Worm (Caenorhabditis elegans): ENCODE measurements around the gene C56A3.5.

The C56A3.5 gene

DNA sequence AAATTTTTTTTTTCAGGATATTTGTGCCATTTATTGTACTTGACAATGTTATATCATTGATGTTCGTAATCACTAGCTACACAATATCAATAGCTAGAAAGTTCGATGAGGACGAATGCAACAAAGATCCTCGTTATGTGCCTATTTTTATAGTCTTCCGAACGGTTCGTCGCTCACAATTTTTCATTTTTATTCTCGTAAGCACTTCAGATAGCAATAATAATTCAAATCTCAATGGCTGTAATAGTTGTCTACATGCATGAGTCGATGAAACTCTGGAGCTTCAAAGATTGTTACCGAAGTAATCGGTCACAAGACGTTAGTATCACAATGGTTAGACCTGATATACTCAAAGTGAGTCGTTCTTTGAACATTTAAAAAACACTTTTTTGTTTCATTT is 22.6 kb upstream of the C56A3.5 start:
- peak; percentile 58 for TF ChIP-seq ama-1 (optimal IDR thresholded peaks at IDR 0.05)
- no peak for TF ChIP-seq zag-1 (tag; optimal IDR thresholded peaks at IDR 0.05)
- no peak for TF ChIP-seq ceh-28 (tag; optimal IDR thresholded peaks at IDR 0.05)
- no peak for TF ChIP-seq unc-62 (GFP tag; optimal IDR thresholded peaks at IDR 0.05)
- no peak for TF ChIP-seq unc-39 (tag; optimal IDR thresholded peaks at IDR 0.05)
- no peak for TF ChIP-seq fkh-10 (GFP tag; optimal IDR thresholded peaks at IDR 0.05)
- peak; percentile 31 for TF ChIP-seq pha-4 (tag; optimal IDR thresholded peaks at IDR 0.05)
- TF ChIP-seq daf-12 (tag; optimal IDR thresholded peaks at IDR 0.05) = no peak
- TF ChIP-seq elt-2 (tag; optimal IDR thresholded peaks at IDR 0.05) = peak; percentile 35
- peak; percentile 42 for TF ChIP-seq jun-1 (tag; optimal IDR thresholded peaks at IDR 0.05)
- TF ChIP-seq tbx-2 (tag; optimal IDR thresholded peaks at IDR 0.05) = no peak
- TF ChIP-seq egl-27 (tag; optimal IDR thresholded peaks at IDR 0.05) = no peak
- no peak for TF ChIP-seq eor-1 (tag; optimal IDR thresholded peaks at IDR 0.05)
- no peak for TF ChIP-seq egl-5 (tag; optimal IDR thresholded peaks at IDR 0.05)
- peak; percentile 68 for TF ChIP-seq pqm-1 (tag; optimal IDR thresholded peaks at IDR 0.05)

DNA sequence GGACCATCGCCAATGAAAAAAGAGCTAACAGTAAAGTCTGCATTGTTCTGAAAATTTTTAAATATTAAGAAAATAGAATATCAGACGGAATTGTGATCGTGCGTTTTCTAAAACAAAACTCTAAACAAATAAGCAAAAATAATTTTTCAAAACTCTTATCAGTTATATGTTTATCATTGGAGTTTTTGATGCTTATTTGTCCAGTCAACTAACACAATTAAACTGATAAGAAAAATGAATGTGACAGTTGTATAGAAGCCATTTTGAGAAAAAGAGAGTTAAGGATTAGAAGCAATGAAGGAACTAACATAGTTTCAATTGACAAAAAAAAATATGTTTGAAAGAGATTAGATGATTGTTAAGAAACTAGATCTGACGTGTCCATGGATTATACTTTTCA is 21.1 kb upstream of the C56A3.5 start, which contains the start of gene ttr-44:
TSS of gene ttr-44 (minus strand) at position 47 of the 400 bp plus-strand sequence.
- TF ChIP-seq jun-1 (tag; optimal IDR thresholded peaks at IDR 0.05) = peak; percentile 30
- peak; percentile 87 for TF ChIP-seq pqm-1 (tag; optimal IDR thresholded peaks at IDR 0.05)
- peak; percentile 87 for TF ChIP-seq elt-2 (tag; optimal IDR thresholded peaks at IDR 0.05)
- TF ChIP-seq elt-3 (tag; optimal IDR thresholded peaks at IDR 0.05) = no peak
- TF ChIP-seq pha-4 (tag; optimal IDR thresholded peaks at IDR 0.05) = peak; percentile 81
- TF ChIP-seq unc-62 (GFP tag; optimal IDR thresholded peaks at IDR 0.05) = no peak

DNA sequence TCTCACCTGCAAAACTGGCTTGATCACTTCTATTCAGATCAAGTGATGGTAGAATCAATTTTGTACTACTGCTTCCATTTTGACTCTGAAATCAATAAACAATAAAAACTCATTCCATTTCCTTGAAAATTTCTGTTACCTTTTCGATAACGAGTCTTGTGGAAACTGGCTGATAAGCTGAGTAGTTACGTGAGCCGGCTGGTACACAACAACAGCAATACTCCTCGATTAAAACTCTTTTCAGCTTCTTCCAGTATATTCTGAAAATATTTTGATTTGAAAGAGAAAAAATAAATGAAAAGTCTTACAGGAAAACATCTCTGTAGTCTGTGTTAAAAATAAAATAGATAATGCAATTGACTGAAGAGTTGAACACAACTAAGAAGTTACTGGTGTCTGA is 19.3 kb upstream of the C56A3.5 start:
- TF ChIP-seq sea-2 (GFP tag; optimal IDR thresholded peaks at IDR 0.05) (no peak), elt-2 (tag; optimal IDR thresholded peaks at IDR 0.05) (peak; percentile 48), pqm-1 (tag; optimal IDR thresholded peaks at IDR 0.05) (peak; percentile 32)

DNA sequence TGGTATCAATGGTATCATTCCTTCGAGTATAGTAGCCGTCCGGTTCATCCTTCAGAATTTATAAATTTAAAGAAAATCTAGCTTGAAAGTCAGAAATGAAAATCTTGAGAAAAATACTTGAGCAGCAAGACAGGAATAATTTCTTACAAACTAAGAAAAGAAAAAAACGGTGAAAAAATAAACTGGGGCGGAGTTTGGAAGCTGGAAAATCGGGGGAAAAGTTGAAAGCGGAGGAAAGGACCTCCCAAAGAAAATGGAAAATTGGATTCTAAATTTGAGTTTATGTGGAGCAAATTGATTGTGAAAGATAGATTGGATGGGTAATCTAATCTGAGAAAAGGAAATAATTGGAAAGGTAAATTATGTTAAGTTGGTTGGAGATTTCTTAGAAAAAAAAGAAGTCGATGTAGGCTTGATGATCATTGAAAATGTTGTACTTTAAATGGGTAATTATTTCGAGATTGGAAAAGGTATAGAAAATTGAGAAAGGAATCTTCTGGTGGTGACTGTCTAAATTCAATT is 15.6 kb upstream of the C56A3.5 start, which contains the start of gene frpr-5:
TSS of gene frpr-5 (minus strand) at position 51 of the 522 bp plus-strand sequence.
- TF ChIP-seq nhr-76 (tag; optimal IDR thresholded peaks at IDR 0.05) (no peak), nfya-1 (tag; optimal IDR thresholded peaks at IDR 0.05; ENCODE audit: insufficient read depth) (no peak), tbx-2 (tag; optimal IDR thresholded peaks at IDR 0.05) (no peak), lsy-12 (tag; optimal IDR thresholded peaks at IDR 0.05) (no peak), nhr-12 (tag; optimal IDR thresholded peaks at IDR 0.05) (no peak), ztf-11 (tag; optimal IDR thresholded peaks at IDR 0.05) (no peak), eor-1 (tag; optimal IDR thresholded peaks at IDR 0.05) (no peak), sea-2 (GFP tag; optimal IDR thresholded peaks at IDR 0.05) (no peak), elt-2 (tag; optimal IDR thresholded peaks at IDR 0.05) (no peak), egl-5 (tag; optimal IDR thresholded peaks at IDR 0.05) (no peak)

DNA sequence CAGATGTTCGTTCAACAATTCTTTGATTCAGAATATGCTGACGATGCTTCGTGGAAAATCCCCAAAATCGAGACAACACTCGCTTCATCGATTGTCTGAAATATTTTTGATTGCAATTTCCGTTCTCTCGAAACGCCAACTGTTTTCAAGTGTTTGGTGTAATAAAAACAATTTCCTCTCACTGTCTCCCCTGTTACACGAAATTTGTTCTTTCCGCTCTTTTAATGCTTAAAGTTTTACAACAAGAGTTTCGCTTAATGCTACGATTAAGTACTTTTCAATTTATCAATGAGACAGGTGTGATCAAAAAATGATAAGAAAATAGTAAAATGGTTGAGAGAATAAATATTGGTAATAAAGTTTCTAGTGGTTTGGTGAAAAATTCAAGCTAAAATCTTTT is 4.5 kb downstream of the C56A3.5 start, which contains the start of gene C56A3.6:
TSS of gene C56A3.6 (minus strand) at position 101 of the 400 bp plus-strand sequence.
- TF ChIP-seq lin-15B (tag; optimal IDR thresholded peaks at IDR 0.05) = no peak

DNA sequence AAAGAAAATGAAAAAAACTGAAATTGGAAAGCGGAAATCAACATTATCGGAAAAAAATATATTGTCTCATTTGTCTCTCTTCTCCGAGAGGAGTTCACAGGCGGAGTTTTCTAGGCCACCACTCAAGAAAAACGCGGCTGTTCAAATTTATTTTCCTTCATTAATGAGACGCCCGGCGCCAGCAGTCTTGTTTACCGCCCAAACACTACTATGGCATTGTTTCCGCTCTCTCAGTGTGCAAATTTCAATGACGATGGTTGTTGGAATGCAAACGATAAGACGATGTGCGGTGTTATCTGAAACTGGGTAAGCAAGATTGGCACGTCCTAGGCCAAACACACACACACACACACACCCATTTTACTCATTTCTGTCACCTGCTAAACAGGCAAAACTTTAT is 5.0 kb downstream of the C56A3.5 start, which contains the start of gene cav-2:
TSS of gene cav-2 (plus strand) at position 359 of the 400 bp plus-strand sequence.
- TF ChIP-seq ztf-11 (tag; optimal IDR thresholded peaks at IDR 0.05) (no peak), fkh-10 (GFP tag; optimal IDR thresholded peaks at IDR 0.05) (peak; percentile 51), mdl-1 (tag; optimal IDR thresholded peaks at IDR 0.05) (no peak), elt-1 (tag; optimal IDR thresholded peaks at IDR 0.05) (no peak), pha-4 (tag; optimal IDR thresholded peaks at IDR 0.05) (peak; percentile 83), eor-1 (tag; optimal IDR thresholded peaks at IDR 0.05) (no peak), ztf-4 (tag; optimal IDR thresholded peaks at IDR 0.05) (no peak), nhr-11 (tag; optimal IDR thresholded peaks at IDR 0.05) (no peak), nhr-23 (tag; optimal IDR thresholded peaks at IDR 0.05) (peak; percentile 76), ceh-82 (tag; optimal IDR thresholded peaks at IDR 0.05) (no peak), nhr-28 (tag; optimal IDR thresholded peaks at IDR 0.05) (no peak), nhr-12 (tag; optimal IDR thresholded peaks at IDR 0.05) (no peak), sea-2 (GFP tag; optimal IDR thresholded peaks at IDR 0.05) (no peak), daf-12 (tag; optimal IDR thresholded peaks at IDR 0.05) (no peak), snpc-4 (tag; optimal IDR thresholded peaks at IDR 0.05) (peak; percentile 24), hmg-11 (tag; optimal IDR thresholded peaks at IDR 0.05) (peak; percentile 52), elt-3 (tag; optimal IDR thresholded peaks at IDR 0.05) (no peak), fkh-2 (tag; optimal IDR thresholded peaks at IDR 0.05) (no peak), unc-39 (tag; optimal IDR thresholded peaks at IDR 0.05) (no peak), ceh-16 (tag; optimal IDR thresholded peaks at IDR 0.05) (no peak), zag-1 (tag; optimal IDR thresholded peaks at IDR 0.05) (no peak), ZK546.5 (tag; optimal IDR thresholded peaks at IDR 0.05) (no peak), egl-27 (tag; optimal IDR thresholded peaks at IDR 0.05) (no peak), ceh-9 (tag; optimal IDR thresholded peaks at IDR 0.05) (no peak), nhr-237 (tag; optimal IDR thresholded peaks at IDR 0.05) (no peak), fos-1 (tag; optimal IDR thresholded peaks at IDR 0.05) (no peak), nhr-25 (tag; optimal IDR thresholded peaks at IDR 0.05) (peak; percentile 40), nhr-67 (tag; optimal IDR thresholded peaks at IDR 0.05) (no peak), R02D3.7 (tag; optimal IDR thresholded peaks at IDR 0.05) (peak; percentile 64)
